Fruit fly (Drosophila melanogaster) whole organism, pupa: ENCODE results near the gene Jhbp7.
A peak's percentile ranks its signal among the peaks of the same experiment; 100 is the strongest.

Source experiments
- CG10348 ChIP-seq: fragments of 200-800 bp; sonication (Bioruptor generic); IDR thresholded peaks from 2 replicates; pipeline ENCODE4 v1.3.6; 2022; ENCODE audit warnings: missing biosample characterization, missing genetic modification characterization
- CG13204 ChIP-seq: fragments of 200-800 bp; sonication (Bioruptor generic); optimal IDR thresholded peaks from 2 replicates; lab custom pipeline; 2018; ENCODE audit warnings: missing biosample characterization, mild to moderate bottlenecking, missing genetic modification characterization, moderate library complexity
- CG14655 ChIP-seq: fragments of 200-800 bp; sonication (Bioruptor generic); optimal IDR thresholded peaks from 3 replicates; lab custom pipeline; 2017; ENCODE audit warnings: mild to moderate bottlenecking, missing biosample characterization, missing genetic modification reagents, missing genetic modification characterization
- CG17806 ChIP-seq: fragments of 200-800 bp; sonication (Bioruptor generic); optimal IDR thresholded peaks from 2 replicates; lab custom pipeline; 2018; ENCODE audit warnings: missing biosample characterization, mild to moderate bottlenecking, missing genetic modification characterization, moderate library complexity
- fd96Ca ChIP-seq: fragments of 200-800 bp; sonication (Bioruptor generic); IDR thresholded peaks from 3 replicates; pipeline ENCODE4 v1.3.6; 2022; ENCODE audit warnings: missing biosample characterization, missing genetic modification characterization

dm6 chr3R:25232271-25232989 is 5.0 kb upstream of the Jhbp7 start, which contains the start of gene Cad96Cb:
- TF ChIP-seq CG13204 (GFP tag; lab: Kevin White, UChicago), result peak; percentile 67
- peak; percentile 56 for TF ChIP-seq fd96Ca (GFP tag; lab: Robert Waterston, UW)
- peak; percentile 97 for TF ChIP-seq CG14655 (GFP tag; lab: Kevin White, UChicago)
- peak; percentile 84 for TF ChIP-seq CG17806 (tag; lab: Kevin White, UChicago)
- TF ChIP-seq CG10348 (GFP tag; lab: Robert Waterston, UW), result 0 out of 2 replicates have a peak, but pooled peaks have one; percentile 7
